Fruit fly (Drosophila melanogaster) whole organism, embryonic: ENCODE data around the gene Acp29AB.

Source experiments
- C15 ChIP-seq: fragments of 200-800 bp; sonication (Bioruptor generic); IDR thresholded peaks from 3 replicates; pipeline ENCODE4 v1.3.6; 2022; ENCODE audit warnings: missing biosample characterization, missing genetic modification characterization
- CG11456 ChIP-seq: fragments of 200-800 bp; sonication (Bioruptor generic); IDR thresholded peaks from 3 replicates; pipeline ENCODE4 v1.3.6; 2022; ENCODE audit warnings: missing biosample characterization, missing genetic modification characterization
- CG11696 ChIP-seq: fragments of 200-800 bp; sonication (Bioruptor generic); IDR thresholded peaks from 2 replicates; pipeline ENCODE4 v1.3.6; 2022; ENCODE audit warnings: missing biosample characterization, missing genetic modification characterization
- CG12071 ChIP-seq: fragments of 200-800 bp; sonication (Bioruptor generic); optimal IDR thresholded peaks from 3 replicates; lab custom pipeline; 2018; ENCODE audit warnings: missing biosample characterization, mild to moderate bottlenecking, missing genetic modification characterization
- CG14441 ChIP-seq: fragments of 200-800 bp; sonication (Bioruptor generic); IDR thresholded peaks from 2 replicates; pipeline ENCODE4 v1.3.6; 2022; ENCODE audit warnings: missing biosample characterization, missing genetic modification characterization
- CG2199 ChIP-seq: fragments of 200-800 bp; sonication (Bioruptor generic); IDR thresholded peaks from 3 replicates; pipeline ENCODE4 v1.3.6; 2022; ENCODE audit warnings: missing biosample characterization, missing genetic modification characterization
- CG3163 ChIP-seq: fragments of 200-800 bp; sonication (Bioruptor generic); optimal IDR thresholded peaks from 3 replicates; lab custom pipeline; 2016; ENCODE audit warnings: missing biosample characterization, missing genetic modification characterization
- CG3281 ChIP-seq: fragments of 200-800 bp; sonication (Bioruptor generic); optimal IDR thresholded peaks from 3 replicates; lab custom pipeline; 2017; ENCODE audit warnings: missing biosample characterization, mild to moderate bottlenecking, missing genetic modification characterization
- CG34224 ChIP-seq: fragments of 200-800 bp; sonication (Bioruptor generic); IDR thresholded peaks from 3 replicates; pipeline ENCODE4 v1.3.6; 2022; ENCODE audit warnings: missing biosample characterization, missing genetic modification characterization; ENCODE audit not compliant: partially characterized antibody
- CG3726 ChIP-seq: fragments of 200-800 bp; sonication (Bioruptor generic); IDR thresholded peaks from 3 replicates; pipeline ENCODE4, ENCODE4 v1.3.6; 2022; ENCODE audit warnings: missing biosample characterization, missing genetic modification characterization
- CG4404 ChIP-seq: fragments of 200-800 bp; sonication (Bioruptor generic); IDR thresholded peaks from 2 replicates; pipeline ENCODE4 v1.3.6; 2022; ENCODE audit warnings: missing biosample characterization, missing genetic modification characterization
- CG6683 ChIP-seq: fragments of 200-800 bp; sonication (Bioruptor generic); optimal IDR thresholded peaks from 2 replicates; lab custom pipeline; 2017; ENCODE audit warnings: missing biosample characterization, mild to moderate bottlenecking, missing genetic modification characterization, missing genetic modification reagents
- CG6813 ChIP-seq: fragments of 200-800 bp; sonication (Bioruptor generic); optimal IDR thresholded peaks from 2 replicates; lab custom pipeline; 2017; ENCODE audit warnings: missing biosample characterization, missing genetic modification characterization, mild to moderate bottlenecking, moderate library complexity, missing genetic modification reagents
- CG9932 ChIP-seq: fragments of 200-800 bp; sonication (Bioruptor generic); IDR thresholded peaks from 2 replicates; pipeline ENCODE4 v1.3.6; 2022; ENCODE audit warnings: missing biosample characterization, missing genetic modification characterization
- CTCF ChIP-seq: fragments of 200-800 bp; sonication (Bioruptor generic); optimal IDR thresholded peaks from 2 replicates; lab custom pipeline; 2017; ENCODE audit warnings: missing biosample characterization, mild to moderate bottlenecking, missing genetic modification characterization, moderate library complexity
- E2f1 ChIP-seq: fragments of 200-800 bp; sonication (Bioruptor generic); IDR thresholded peaks from 2 replicates; pipeline ENCODE4 v1.3.6; 2022; ENCODE audit warnings: missing biosample characterization, missing genetic modification characterization
- E2f2 ChIP-seq: fragments of 200-800 bp; sonication (Bioruptor generic); IDR thresholded peaks from 2 replicates; pipeline ENCODE4 v1.3.6; 2022; ENCODE audit warnings: missing biosample characterization, missing genetic modification characterization
- Ets65A ChIP-seq: fragments of 200-800 bp; sonication (Bioruptor generic); peaks from one replicate; lab custom pipeline; 2016; ENCODE audit warnings: missing biosample characterization, missing genetic modification characterization
- Hsf ChIP-seq: fragments of 200-800 bp; sonication (Bioruptor generic); optimal IDR thresholded peaks from 3 replicates; lab custom pipeline; 2016; ENCODE audit warnings: missing biosample characterization, missing genetic modification characterization
- MESR4 ChIP-seq: fragments of 200-800 bp; sonication (Bioruptor generic); optimal IDR thresholded peaks from 2 replicates; lab custom pipeline; 2018; ENCODE audit warnings: missing biosample characterization, mild to moderate bottlenecking, missing genetic modification characterization, moderate library complexity
- Med ChIP-seq: fragments of 200-800 bp; sonication (Bioruptor generic); peaks from one replicate; lab custom pipeline; 2016; ENCODE audit warnings: missing biosample characterization, missing genetic modification characterization, mild to moderate bottlenecking, inconsistent platforms, moderate library complexity
- NC2α ChIP-seq: fragments of 200-800 bp; sonication (Bioruptor generic); optimal IDR thresholded peaks from 2 replicates; lab custom pipeline; 2016; ENCODE audit warnings: missing biosample characterization, missing genetic modification characterization
- NFAT ChIP-seq: fragments of 200-800 bp; sonication (Bioruptor generic); IDR thresholded peaks from 2 replicates; pipeline ENCODE4 v1.3.6; 2022; ENCODE audit warnings: missing biosample characterization, missing genetic modification characterization
- Opbp ChIP-seq: fragments of 200-800 bp; sonication (Bioruptor generic); IDR thresholded peaks from 3 replicates; pipeline ENCODE4 v1.3.6; 2022; ENCODE audit warnings: missing biosample characterization, missing genetic modification characterization; ENCODE audit not compliant: partially characterized antibody
- Sry-δ ChIP-seq: fragments of 200-800 bp; sonication (Bioruptor generic); optimal IDR thresholded peaks from 2 replicates; lab custom pipeline; 2016; ENCODE audit warnings: missing biosample characterization, missing genetic modification characterization
- Tbp ChIP-seq: fragments of >200 bp; optimal IDR thresholded peaks from 2 replicates; lab custom pipeline; 2018; ENCODE audit warnings: missing biosample characterization, missing genetic modification characterization
- Trl ChIP-seq, 3 experiments: fragments of >200 bp in 2 of 3; fragments of 200-800 bp in 1 of 3; sonication (Bioruptor generic) in 1 of 3; optimal IDR thresholded peaks; 2 replicates in 1 of 3; 3 replicates in 2 of 3; lab custom pipeline; 2016 to 2017; ENCODE audit warnings: missing biosample characterization in 1 of 3, missing genetic modification characterization in 1 of 3
- ara ChIP-seq: fragments of 200-800 bp; sonication (Bioruptor generic); IDR thresholded peaks from 2 replicates; pipeline ENCODE4 v1.3.6; 2022; ENCODE audit warnings: missing biosample characterization, missing genetic modification characterization
- chif ChIP-seq, 2 experiments: fragments of 200-800 bp; sonication (Bioruptor generic); optimal IDR thresholded peaks; 3 replicates each; lab custom pipeline; 2016; ENCODE audit warnings: missing biosample characterization in 2 of 2, missing genetic modification characterization in 2 of 2
- ewg ChIP-seq: fragments of 200-800 bp; sonication (Bioruptor generic); optimal IDR thresholded peaks from 3 replicates; lab custom pipeline; 2017; ENCODE audit warnings: mild to moderate bottlenecking, missing biosample characterization, missing genetic modification reagents, missing genetic modification characterization
- mam ChIP-seq: fragments of 200-800 bp; sonication (Bioruptor generic); optimal IDR thresholded peaks from 3 replicates; lab custom pipeline; 2016; ENCODE audit warnings: missing biosample characterization, missing genetic modification characterization
- nom ChIP-seq: fragments of 200-800 bp; sonication (Bioruptor generic); optimal IDR thresholded peaks from 2 replicates; lab custom pipeline; 2017; ENCODE audit warnings: missing biosample characterization, missing genetic modification characterization, mild to moderate bottlenecking, moderate library complexity, missing genetic modification reagents
- oc ChIP-seq: fragments of 200-800 bp; sonication (Bioruptor generic); optimal IDR thresholded peaks from 2 replicates; lab custom pipeline; 2018; ENCODE audit warnings: missing biosample characterization, mild to moderate bottlenecking, missing genetic modification characterization, moderate library complexity
- otp ChIP-seq: fragments of 200-800 bp; sonication (Bioruptor generic); IDR thresholded peaks from 3 replicates; pipeline ENCODE4, ENCODE4 v1.3.6; 2022; ENCODE audit warnings: missing biosample characterization, missing genetic modification characterization
- pros ChIP-seq: fragments of 200-800 bp; sonication (Bioruptor generic); optimal IDR thresholded peaks from 3 replicates; lab custom pipeline; 2019; ENCODE audit warnings: missing biosample characterization, mild to moderate bottlenecking, missing genetic modification characterization, moderate library complexity
- shn ChIP-seq: fragments of 200-800 bp; sonication (Bioruptor generic); optimal IDR thresholded peaks from 3 replicates; lab custom pipeline; 2016; ENCODE audit warnings: missing biosample characterization, missing genetic modification characterization
- sisA ChIP-seq: fragments of 200-800 bp; sonication (Bioruptor generic); IDR thresholded peaks from 2 replicates; pipeline ENCODE4 v1.3.6; 2022; ENCODE audit warnings: missing biosample characterization, missing genetic modification characterization
- so ChIP-seq: fragments of 200-800 bp; sonication (Bioruptor generic); IDR thresholded peaks from 3 replicates; pipeline ENCODE4 v1.3.6; 2022; ENCODE audit warnings: missing biosample characterization, missing genetic modification characterization
- sob ChIP-seq: fragments of 200-800 bp; sonication (Bioruptor generic); IDR thresholded peaks from 2 replicates; pipeline ENCODE4 v1.3.6; 2022; ENCODE audit warnings: missing biosample characterization, missing genetic modification characterization
- stc ChIP-seq: fragments of 200-800 bp; sonication (Bioruptor generic); IDR thresholded peaks from 2 replicates; pipeline ENCODE4 v1.3.6; 2022; ENCODE audit warnings: missing biosample characterization, missing genetic modification characterization
- tna ChIP-seq: fragments of 200-800 bp; sonication (Bioruptor generic); IDR thresholded peaks from 2 replicates; pipeline ENCODE4 v1.3.6; 2022; ENCODE audit warnings: missing biosample characterization, missing genetic modification characterization; ENCODE audit not compliant: partially characterized antibody

Gene Acp29AB

DNA sequence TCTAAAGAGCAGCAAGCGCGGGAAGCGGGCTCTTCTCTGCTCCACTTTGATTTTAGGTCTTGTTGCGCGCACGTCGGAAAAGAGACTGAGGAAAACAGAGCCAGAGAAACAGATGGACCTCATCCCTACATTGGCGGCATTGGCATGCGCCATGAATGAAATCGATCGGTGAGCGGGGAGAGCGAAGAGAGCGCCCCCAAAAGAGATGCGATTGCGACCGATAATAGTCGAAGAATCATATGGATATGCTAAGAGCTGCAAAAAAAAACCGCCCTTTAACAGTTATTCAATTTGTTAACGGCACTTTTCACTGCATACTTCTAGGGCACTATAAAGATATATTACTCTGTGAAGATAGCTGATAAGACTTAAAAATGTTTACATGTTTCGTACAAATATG lies 40.5 kb upstream of the Acp29AB start, which contains the start of gene grk:
Gene grk (minus strand): TSS at position 87 of the 400 bp plus-strand sequence.
- TF ChIP-seq NFAT (GFP tag; lab: Robert Waterston, UW): 0 out of 2 replicates have a peak, but pooled peaks have one; percentile 28
- TF ChIP-seq MESR4 (GFP tag; lab: Kevin White, UChicago): no peak
- peak; percentile 55 to 60 for TF ChIP-seq Trl (optimal IDR thresholded peaks at IDR 0.05; lab: Kevin White, UChicago)
- no peak for TF ChIP-seq Trl (GFP tag; optimal IDR thresholded peaks at IDR 0.05; lab: Kevin White, UChicago)
- TF ChIP-seq CG3163 (GFP tag; lab: Kevin White, UChicago): peak; percentile 75
- TF ChIP-seq CG34224 (GFP tag; lab: Robert Waterston, UW): peak; percentile 34; the same call in 1 of the 3 replicates
- TF ChIP-seq oc (tag; lab: Kevin White, UChicago): no peak
- TF ChIP-seq Opbp (GFP tag; lab: Robert Waterston, UW): 0 out of 3 replicates have a peak, but pooled peaks have one; percentile 45
- TF ChIP-seq chif (GFP tag; optimal IDR thresholded peaks at IDR 0.05; lab: Kevin White, UChicago): no peak
- TF ChIP-seq CG9932 (GFP tag; lab: Robert Waterston, UW): no peak
- TF ChIP-seq Tbp (GFP tag; lab: Kevin White, UChicago): no peak
- peak; percentile 78; the same call in 2 of the 3 replicates for TF ChIP-seq CG2199 (GFP tag; lab: Robert Waterston, UW)
- TF ChIP-seq nom (GFP tag; lab: Kevin White, UChicago): peak; percentile 16

DNA sequence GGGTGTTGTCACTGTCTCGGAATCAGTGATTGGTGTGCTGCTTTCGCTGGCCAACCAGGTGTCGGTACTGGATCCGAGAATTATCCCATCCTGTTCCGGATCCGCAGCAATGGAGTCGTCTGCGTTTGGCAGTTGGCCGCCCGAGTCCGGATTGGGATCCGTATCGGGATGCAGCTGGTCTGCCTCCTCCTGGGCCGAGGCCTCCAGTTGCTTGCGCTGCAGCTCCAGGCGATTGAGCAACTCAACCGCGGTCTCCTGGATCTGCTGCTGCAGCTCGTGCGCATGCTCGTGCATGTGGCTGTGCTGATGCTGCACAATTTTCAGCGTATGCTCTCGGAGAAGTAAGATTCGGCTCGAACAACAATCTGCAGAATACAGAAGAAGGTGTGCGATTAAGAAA lies 39.1 kb upstream of the Acp29AB start:
- TF ChIP-seq CG3726 (GFP tag; lab: Robert Waterston, UW) (0 out of 3 replicates have a peak, but pooled peaks have one; percentile 25), Ets65A (peak; percentile 91), CG6683 (GFP tag; lab: Kevin White, UChicago) (no peak), sisA (GFP tag; lab: Robert Waterston, UW) (0 out of 2 replicates have a peak, but pooled peaks have one; percentile 19), CG11696 (GFP tag; lab: Robert Waterston, UW) (no peak), CTCF (GFP tag; lab: Kevin White, UChicago) (no peak), sob (GFP tag; lab: Robert Waterston, UW) (0 out of 2 replicates have a peak, but pooled peaks have one; percentile 12), ewg (peak; percentile 16), otp (GFP tag; lab: Robert Waterston, UW) (no peak), CG12071 (GFP tag; lab: Kevin White, UChicago) (no peak), so (GFP tag; lab: Robert Waterston, UW) (0 out of 3 replicates have a peak, but pooled peaks have one; percentile 11), ara (GFP tag; lab: Robert Waterston, UW) (0 out of 2 replicates have a peak, but pooled peaks have one; percentile 15)

- no peak for TF ChIP-seq C15 (GFP tag; lab: Robert Waterston, UW)
- no peak for TF ChIP-seq stc (GFP tag; lab: Robert Waterston, UW)
- TF ChIP-seq E2f1 (GFP tag; lab: Robert Waterston, UW): no peak
- peak; percentile 63 for TF ChIP-seq Med (GFP tag; lab: Kevin White, UChicago)
These were observed 33.8 kb upstream of the Acp29AB start for dm6 chr2L:8426801-8427200.

DNA sequence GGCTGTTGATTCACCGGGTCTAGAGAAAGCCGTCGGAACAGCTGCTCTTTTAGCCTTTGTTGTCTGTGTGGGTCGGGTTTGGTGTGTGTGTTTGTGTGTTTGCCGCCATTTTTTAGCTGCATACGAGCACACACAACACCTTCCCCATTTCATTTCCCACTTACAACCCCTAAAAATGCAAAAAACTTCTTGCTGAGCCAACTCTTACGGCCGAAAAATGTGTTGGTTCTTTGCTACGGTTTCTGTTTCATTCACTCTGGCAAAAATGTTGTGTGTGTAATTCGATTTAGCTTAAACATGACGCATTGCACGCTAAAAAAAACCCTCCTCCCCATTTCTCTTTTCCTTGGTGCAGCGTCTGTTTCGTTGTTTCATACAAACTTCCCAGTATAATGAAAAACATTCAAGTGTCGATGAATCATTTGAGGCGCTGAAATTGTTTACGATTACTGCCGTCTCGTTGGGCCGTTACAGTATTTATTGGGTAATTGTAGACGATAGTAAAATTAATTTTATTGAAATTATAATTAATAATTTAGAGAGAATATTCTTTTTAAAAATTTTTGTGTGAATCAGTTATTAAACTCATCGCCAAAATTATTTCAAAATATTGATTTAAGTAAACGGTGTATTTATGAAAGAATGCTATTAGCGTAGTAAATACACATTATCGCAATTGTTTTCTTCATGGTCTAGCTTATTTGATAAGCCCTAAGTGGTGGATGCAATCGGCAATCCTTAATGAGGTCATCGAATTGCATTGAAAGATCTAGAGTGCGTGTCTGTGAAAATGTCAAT lies 33.1 kb upstream of the Acp29AB start:
- TF ChIP-seq E2f2 (GFP tag; lab: Robert Waterston, UW) (no peak), CG6813 (no peak), CG3281 (no peak), CG2199 (GFP tag; lab: Robert Waterston, UW) (0 out of 3 replicates have a peak, but pooled peaks have one; percentile 39), NC2α (no peak), CG3726 (GFP tag; lab: Robert Waterston, UW) (no peak), tna (GFP tag; lab: Robert Waterston, UW) (no peak), CG4404 (no peak), Sry-δ (GFP tag; lab: Kevin White, UChicago) (no peak), pros (GFP tag; lab: Kevin White, UChicago) (peak; percentile 60), CG14441 (GFP tag; lab: Robert Waterston, UW) (no peak), Hsf (GFP tag; lab: Kevin White, UChicago) (no peak), mam (GFP tag; lab: Kevin White, UChicago) (no peak), shn (GFP tag; lab: Kevin White, UChicago) (no peak), CG11456 (GFP tag; lab: Robert Waterston, UW) (0 out of 3 replicates have a peak, but pooled peaks have one; percentile 21)
- TF ChIP-seq, all 482 proteins: peak for 3
